Worm (Caenorhabditis elegans): ENCODE results near the gene tmd-2.

- TF ChIP-seq nhr-77 (tag; optimal IDR thresholded peaks at IDR 0.05) (no peak), alr-1 (tag; optimal IDR thresholded peaks at IDR 0.05) (no peak), snpc-4 (tag; optimal IDR thresholded peaks at IDR 0.05) (no peak), nhr-25 (tag; optimal IDR thresholded peaks at IDR 0.05) (no peak)
Measured at ce11 chrV:8370705-8371104, 36.2 kb downstream of the tmd-2 start, which contains the start of gene gpa-2.
